Fruit fly (Drosophila melanogaster) whole organism, embryonic: ENCODE measurements around the gene nst.

ENCODE experiments used
- Atf3 ChIP-seq: fragments of 200-800 bp; sonication (Bioruptor generic); optimal IDR thresholded peaks from 3 replicates; lab custom pipeline; 2016; ENCODE audit warnings: missing biosample characterization, missing genetic modification characterization
- CG11695 ChIP-seq: fragments of 200-800 bp; sonication (Bioruptor generic); IDR thresholded peaks from 3 replicates; pipeline ENCODE4 v1.3.6; 2022; ENCODE audit warnings: missing biosample characterization, missing genetic modification characterization
- CG12236 ChIP-seq: fragments of 200-800 bp; sonication (Bioruptor generic); optimal IDR thresholded peaks from 2 replicates; lab custom pipeline; 2016; ENCODE audit warnings: missing biosample characterization, missing genetic modification characterization
- CG12744 ChIP-seq: fragments of 200-800 bp; sonication (Bioruptor generic); optimal IDR thresholded peaks from 2 replicates; lab custom pipeline; 2016; ENCODE audit warnings: missing biosample characterization, missing genetic modification characterization
- CG14014 ChIP-seq: fragments of 200-800 bp; sonication (Bioruptor generic); IDR thresholded peaks from 2 replicates; pipeline ENCODE4 v1.3.6; 2022; ENCODE audit warnings: missing biosample characterization, missing genetic modification characterization
- CG17186 ChIP-seq: fragments of 200-800 bp; sonication (Bioruptor generic); optimal IDR thresholded peaks from 3 replicates; lab custom pipeline; 2017; ENCODE audit warnings: missing biosample characterization, missing genetic modification reagents, missing genetic modification characterization
- CG17568 ChIP-seq: fragments of 200-800 bp; sonication (Bioruptor generic); optimal IDR thresholded peaks from 2 replicates; lab custom pipeline; 2018; ENCODE audit warnings: missing biosample characterization, mild to moderate bottlenecking, missing genetic modification characterization, moderate library complexity
- CG17802 ChIP-seq: fragments of 200-800 bp; sonication (Bioruptor generic); optimal IDR thresholded peaks from 2 replicates; lab custom pipeline; 2018; ENCODE audit warnings: missing biosample characterization, mild to moderate bottlenecking, missing genetic modification characterization, moderate library complexity
- CG1792 ChIP-seq: fragments of 200-800 bp; sonication (Bioruptor generic); optimal IDR thresholded peaks from 2 replicates; lab custom pipeline; 2016; ENCODE audit warnings: missing biosample characterization, missing genetic modification characterization
- CG18262 ChIP-seq: fragments of 200-800 bp; optimal IDR thresholded peaks from 3 replicates; lab custom pipeline; 2019; ENCODE audit warnings: missing biosample characterization, mild to moderate bottlenecking, missing genetic modification characterization, moderate library complexity
- CG2129 ChIP-seq: fragments of 200-800 bp; sonication (Bioruptor generic); IDR thresholded peaks from 2 replicates; pipeline ENCODE4 v1.3.6; 2022; ENCODE audit warnings: missing biosample characterization, missing genetic modification characterization; ENCODE audit not compliant: partially characterized antibody
- CG32532 ChIP-seq: fragments of 200-800 bp; sonication (Bioruptor generic); IDR thresholded peaks from 2 replicates; pipeline ENCODE4 v1.3.6; 2022; ENCODE audit warnings: missing biosample characterization, missing genetic modification characterization
- CG7928 ChIP-seq: fragments of 200-800 bp; sonication (Bioruptor generic); optimal IDR thresholded peaks from 2 replicates; lab custom pipeline; 2017; ENCODE audit warnings: missing biosample characterization, mild to moderate bottlenecking, missing genetic modification characterization
- CG7987 ChIP-seq: fragments of 200-800 bp; sonication (Bioruptor generic); optimal IDR thresholded peaks from 2 replicates; lab custom pipeline; 2018; ENCODE audit warnings: missing biosample characterization, mild to moderate bottlenecking, missing genetic modification characterization, moderate library complexity
- CG9797 ChIP-seq: fragments of 200-800 bp; sonication (Bioruptor generic); optimal IDR thresholded peaks from 3 replicates; lab custom pipeline; 2018; ENCODE audit warnings: missing biosample characterization, mild to moderate bottlenecking, missing genetic modification characterization
- CG9932 ChIP-seq: fragments of 200-800 bp; sonication (Bioruptor generic); IDR thresholded peaks from 2 replicates; pipeline ENCODE4 v1.3.6; 2022; ENCODE audit warnings: missing biosample characterization, missing genetic modification characterization
- CrebB ChIP-seq: fragments of 200-800 bp; sonication (Bioruptor generic); optimal IDR thresholded peaks from 3 replicates; lab custom pipeline; 2018; ENCODE audit warnings: missing biosample characterization, mild to moderate bottlenecking, missing genetic modification characterization
- Dek ChIP-seq: fragments of 200-800 bp; sonication (Bioruptor generic); optimal IDR thresholded peaks from 3 replicates; lab custom pipeline; 2019; ENCODE audit warnings: missing biosample characterization, mild to moderate bottlenecking, missing genetic modification characterization, moderate library complexity
- Doc3 ChIP-seq: fragments of 200-800 bp; sonication (Bioruptor generic); IDR thresholded peaks from 3 replicates; pipeline ENCODE4 v1.3.6; 2022; ENCODE audit warnings: missing biosample characterization, missing genetic modification characterization; ENCODE audit not compliant: partially characterized antibody
- Jarid2 ChIP-seq: fragments of 200-800 bp; sonication (Bioruptor generic); optimal IDR thresholded peaks from 3 replicates; lab custom pipeline; 2017; ENCODE audit warnings: mild to moderate bottlenecking, missing biosample characterization, missing genetic modification reagents, missing genetic modification characterization
- PHDP ChIP-seq: fragments of 200-800 bp; sonication (Bioruptor generic); optimal IDR thresholded peaks from 3 replicates; lab custom pipeline; 2018; ENCODE audit warnings: missing biosample characterization, mild to moderate bottlenecking, missing genetic modification characterization, moderate library complexity
- Poxn ChIP-seq: fragments of 200-800 bp; sonication (Bioruptor generic); IDR thresholded peaks from 2 replicates; pipeline ENCODE4 v1.3.6; 2022; ENCODE audit warnings: missing biosample characterization, missing genetic modification characterization
- Ptx1 ChIP-seq: fragments of 200-800 bp; sonication (Bioruptor generic); IDR thresholded peaks from 2 replicates; pipeline ENCODE4 v1.3.6; 2022; ENCODE audit warnings: missing biosample characterization, missing genetic modification characterization
- Ravus ChIP-seq: fragments of 200-800 bp; sonication (Bioruptor generic); IDR thresholded peaks from 2 replicates; pipeline ENCODE4 v1.3.6; 2022; ENCODE audit warnings: missing biosample characterization, missing genetic modification characterization
- Rfx ChIP-seq: fragments of 200-800 bp; sonication (Bioruptor generic); IDR thresholded peaks from 2 replicates; pipeline ENCODE4 v1.3.6; 2022; ENCODE audit warnings: missing biosample characterization, missing genetic modification characterization
- Sox100B ChIP-seq: fragments of 200-800 bp; sonication (Bioruptor generic); optimal IDR thresholded peaks from 3 replicates; lab custom pipeline; 2018; ENCODE audit warnings: missing biosample characterization, mild to moderate bottlenecking, missing genetic modification characterization
- Ssrp ChIP-seq: fragments of 200-800 bp; sonication (Bioruptor generic); optimal IDR thresholded peaks from 2 replicates; lab custom pipeline; 2018; ENCODE audit warnings: missing biosample characterization, mild to moderate bottlenecking, missing genetic modification characterization, moderate library complexity
- ab ChIP-seq: fragments of 200-800 bp; sonication (Bioruptor generic); optimal IDR thresholded peaks from 2 replicates; lab custom pipeline; 2016; ENCODE audit warnings: missing biosample characterization, missing genetic modification characterization
- cato ChIP-seq: fragments of 200-800 bp; sonication (Bioruptor generic); optimal IDR thresholded peaks from 2 replicates; lab custom pipeline; 2016; ENCODE audit warnings: missing biosample characterization, missing genetic modification characterization, borderline replicate concordance
- chinmo ChIP-seq: fragments of 200-800 bp; sonication (Bioruptor generic); IDR thresholded peaks from 4 replicates; pipeline ENCODE4 v1.3.6; 2022; ENCODE audit warnings: missing biosample characterization, missing genetic modification characterization; ENCODE audit not compliant: partially characterized antibody
- crp ChIP-seq, 2 experiments: fragments of 200-800 bp; sonication (Bioruptor generic); optimal IDR thresholded peaks; 2 replicates in 1 of 2; 3 replicates in 1 of 2; lab custom pipeline; 2017; ENCODE audit warnings: missing biosample characterization in 2 of 2, missing genetic modification characterization in 2 of 2, mild to moderate bottlenecking in 1 of 2, moderate library complexity in 1 of 2
- dimm ChIP-seq: fragments of 200-800 bp; sonication (Bioruptor generic); IDR thresholded peaks from 2 replicates; pipeline ENCODE4 v1.3.6; 2022; ENCODE audit warnings: missing biosample characterization, missing genetic modification characterization
- dysf ChIP-seq: fragments of 200-800 bp; sonication (Bioruptor generic); IDR thresholded peaks from 3 replicates; pipeline ENCODE4 v1.3.6; 2022; ENCODE audit warnings: missing biosample characterization, missing genetic modification characterization
- gcm2 ChIP-seq: fragments of 200-800 bp; sonication (Bioruptor generic); optimal IDR thresholded peaks from 2 replicates; lab custom pipeline; 2016; ENCODE audit warnings: missing biosample characterization, missing genetic modification characterization
- gem ChIP-seq: fragments of 200-800 bp; sonication (Bioruptor generic); optimal IDR thresholded peaks from 2 replicates; lab custom pipeline; 2019; ENCODE audit warnings: missing biosample characterization, mild to moderate bottlenecking, missing genetic modification characterization, moderate library complexity
- ham ChIP-seq: fragments of 200-800 bp; sonication (Bioruptor generic); IDR thresholded peaks from 2 replicates; pipeline ENCODE4 v1.3.6; 2022; ENCODE audit warnings: missing biosample characterization, missing genetic modification characterization
- inv ChIP-seq: fragments of 200-800 bp; sonication (Bioruptor generic); IDR thresholded peaks from 2 replicates; pipeline ENCODE4 v1.3.6; 2022; ENCODE audit warnings: missing biosample characterization, missing genetic modification characterization; ENCODE audit not compliant: partially characterized antibody
- jumu ChIP-seq: fragments of 200-800 bp; sonication (Bioruptor generic); optimal IDR thresholded peaks from 3 replicates; lab custom pipeline; 2016; ENCODE audit warnings: missing biosample characterization, missing genetic modification characterization
- kah ChIP-seq: fragments of 200-800 bp; sonication (Bioruptor generic); optimal IDR thresholded peaks from 2 replicates; lab custom pipeline; 2018; ENCODE audit warnings: missing biosample characterization, mild to moderate bottlenecking, missing genetic modification characterization
- klu ChIP-seq: fragments of 200-800 bp; sonication (Bioruptor generic); IDR thresholded peaks from 2 replicates; pipeline ENCODE4 v1.3.6; 2022; ENCODE audit warnings: missing biosample characterization, missing genetic modification characterization
- luna ChIP-seq: fragments of 200-800 bp; sonication (Bioruptor generic); optimal IDR thresholded peaks from 2 replicates; lab custom pipeline; 2016; ENCODE audit warnings: missing biosample characterization, missing genetic modification characterization
- org-1 ChIP-seq: fragments of 200-800 bp; sonication (Bioruptor generic); optimal IDR thresholded peaks from 2 replicates; lab custom pipeline; 2017; ENCODE audit warnings: missing biosample characterization, missing genetic modification characterization
- repo ChIP-seq: fragments of 200-800 bp; sonication (Bioruptor generic); optimal IDR thresholded peaks from 2 replicates; lab custom pipeline; 2016; ENCODE audit warnings: missing biosample characterization, missing genetic modification characterization
- ro ChIP-seq: fragments of 200-800 bp; sonication (Bioruptor generic); IDR thresholded peaks from 2 replicates; pipeline ENCODE4 v1.3.6; 2022; ENCODE audit warnings: missing biosample characterization, missing genetic modification characterization
- sna ChIP-seq: fragments of 200-800 bp; sonication (Bioruptor generic); IDR thresholded peaks from 2 replicates; pipeline ENCODE4 v1.3.6; 2022; ENCODE audit warnings: missing biosample characterization, missing genetic modification characterization; ENCODE audit not compliant: partially characterized antibody
- stc ChIP-seq: fragments of 200-800 bp; sonication (Bioruptor generic); IDR thresholded peaks from 2 replicates; pipeline ENCODE4 v1.3.6; 2022; ENCODE audit warnings: missing biosample characterization, missing genetic modification characterization
- toy ChIP-seq: fragments of 200-800 bp; sonication (Bioruptor generic); IDR thresholded peaks from 2 replicates; pipeline ENCODE4 v1.3.6; 2022; ENCODE audit warnings: missing biosample characterization, missing genetic modification characterization
- trh ChIP-seq: fragments of 200-800 bp; sonication (Bioruptor generic); optimal IDR thresholded peaks from 2 replicates; lab custom pipeline; 2016; ENCODE audit warnings: missing biosample characterization, missing genetic modification characterization
- tx ChIP-seq: fragments of 200-800 bp; sonication (Bioruptor generic); optimal IDR thresholded peaks from 2 replicates; lab custom pipeline; 2016; ENCODE audit warnings: missing biosample characterization, missing genetic modification characterization
- unpg ChIP-seq: fragments of 200-800 bp; sonication (Bioruptor generic); optimal IDR thresholded peaks from 3 replicates; lab custom pipeline; 2018; ENCODE audit warnings: missing biosample characterization, mild to moderate bottlenecking, missing genetic modification characterization, moderate library complexity
- wor ChIP-seq: fragments of 200-800 bp; sonication (Bioruptor generic); IDR thresholded peaks from 2 replicates; pipeline ENCODE4 v1.3.6; 2022; ENCODE audit warnings: missing biosample characterization, missing genetic modification characterization

The nst gene

DNA sequence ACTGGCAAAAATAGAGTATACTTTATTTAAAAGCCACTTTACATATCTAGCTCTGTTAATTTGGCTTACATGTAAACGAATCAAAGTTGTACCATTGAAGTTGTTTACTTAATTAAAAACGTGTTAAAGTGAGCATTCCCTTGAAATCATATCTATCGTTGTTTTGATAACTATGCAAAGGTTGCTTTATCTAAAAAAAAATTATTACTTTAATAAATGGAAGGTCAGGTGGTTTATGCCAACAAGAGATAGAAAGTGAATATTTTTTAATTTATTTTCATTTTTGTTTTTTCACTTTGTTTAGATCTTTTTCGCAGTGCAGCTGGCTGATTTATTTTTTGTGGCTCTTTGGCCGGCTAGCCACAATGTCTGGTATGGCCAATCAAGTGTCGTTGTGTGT, 47.1 kb downstream of the nst start (continued):
- TF ChIP-seq unpg (GFP tag; lab: Kevin White, UChicago) (peak; percentile 69), chinmo (GFP tag; lab: Robert Waterston, UW) (no peak), ham (GFP tag; lab: Robert Waterston, UW) (no peak), ro (GFP tag; lab: Robert Waterston, UW) (no peak; the same call in 1 of the 2 replicates), PHDP (tag; lab: Kevin White, UChicago) (peak; percentile 78), stc (peak; percentile 77), CG7987 (GFP tag; lab: Kevin White, UChicago) (no peak), Rfx (GFP tag; lab: Robert Waterston, UW) (peak; percentile 47; the same call in 1 of the 2 replicates), CG17568 (GFP tag; lab: Kevin White, UChicago) (peak; percentile 33), gem (peak; percentile 86), trh (GFP tag; lab: Kevin White, UChicago) (peak; percentile 62), jumu (GFP tag; lab: Kevin White, UChicago) (peak; percentile 22), Ptx1 (peak; percentile 79), Doc3 (GFP tag; lab: Robert Waterston, UW) (no peak), tx (GFP tag; lab: Kevin White, UChicago) (no peak), CG17802 (tag; lab: Kevin White, UChicago) (no peak), Ravus (GFP tag; lab: Robert Waterston, UW) (no peak), inv (no peak), CG2129 (GFP tag; lab: Robert Waterston, UW) (no peak), Ssrp (tag; lab: Kevin White, UChicago) (peak; percentile 75), CrebB (tag; lab: Kevin White, UChicago) (peak; percentile 4), Jarid2 (GFP tag; lab: Kevin White, UChicago) (peak; percentile 38), crp (GFP tag; optimal IDR thresholded peaks at IDR 0.05; lab: Kevin White, UChicago) (peak in 1 of 2 experiments; percentile 16), cato (GFP tag; lab: Kevin White, UChicago) (peak; percentile 47), repo (GFP tag; lab: Kevin White, UChicago) (peak; percentile 17), CG11695 (GFP tag; lab: Robert Waterston, UW) (peak; percentile 81), CG32532 (GFP tag; lab: Robert Waterston, UW) (peak; percentile 59; the same call in 1 of the 2 replicates), CG9797 (GFP tag; lab: Kevin White, UChicago) (no peak), sna (GFP tag; lab: Robert Waterston, UW) (no peak), CG17186 (GFP tag; lab: Kevin White, UChicago) (no peak), org-1 (peak; percentile 50), CG1792 (GFP tag; lab: Kevin White, UChicago) (peak; percentile 44), gcm2 (GFP tag; lab: Kevin White, UChicago) (peak; percentile 48), kah (GFP tag; lab: Kevin White, UChicago) (peak; percentile 51), toy (GFP tag; lab: Robert Waterston, UW) (no peak), Dek (peak; percentile 63), CG18262 (tag; lab: Kevin White, UChicago) (peak; percentile 88), klu (GFP tag; lab: Robert Waterston, UW) (peak; percentile 61; the same call in 1 of the 2 replicates), Sox100B (GFP tag; lab: Kevin White, UChicago) (peak; percentile 86), dimm (GFP tag; lab: Robert Waterston, UW) (peak; percentile 43; the same call in 1 of the 2 replicates), Poxn (GFP tag; lab: Robert Waterston, UW) (no peak), CG12744 (peak; percentile 37), Atf3 (peak; percentile 27), luna (GFP tag; lab: Kevin White, UChicago) (no peak), CG14014 (GFP tag; lab: Robert Waterston, UW) (peak; percentile 71), ab (no peak), CG12236 (GFP tag; lab: Kevin White, UChicago) (peak; percentile 48), dysf (GFP tag; lab: Robert Waterston, UW) (peak; percentile 78), CG9932 (GFP tag; lab: Robert Waterston, UW) (no peak), wor (GFP tag; lab: Robert Waterston, UW) (peak; percentile 25; the same call in 1 of the 2 replicates), CG7928 (GFP tag; lab: Kevin White, UChicago) (no peak)
